Worm (Caenorhabditis elegans) whole organism, late embryonic: ENCODE data around the gene wdfy-3.

ENCODE experiments used
- C38D4.7 ChIP-seq: fragments of 200-800 bp; sonication (Bioruptor generic); optimal IDR thresholded peaks from 2 replicates; lab custom pipeline; 2018; ENCODE audit warnings: mild to moderate bottlenecking, missing genetic modification characterization, moderate library complexity, missing compliant biosample characterization
- ama-1 ChIP-seq: fragments of 150-350 bp; optimal IDR thresholded peaks from 2 replicates; lab custom pipeline; 2014
- ceh-45 ChIP-seq: fragments of 200-800 bp; sonication (Bioruptor generic); IDR thresholded peaks from 2 replicates; pipeline ENCODE4 v1.3.6; 2022; ENCODE audit warnings: missing genetic modification reagents, missing genetic modification characterization, missing compliant biosample characterization
- ceh-9 ChIP-seq: sonication (generic microtip); optimal IDR thresholded peaks from 2 replicates; lab custom pipeline; 2016; ENCODE audit warnings: mild to moderate bottlenecking, missing genetic modification characterization, inconsistent platforms, missing compliant biosample characterization
- elt-2 ChIP-seq: sonication (generic microtip); optimal IDR thresholded peaks from 2 replicates; lab custom pipeline; 2016; ENCODE audit warnings: missing genetic modification reagents, missing genetic modification characterization, missing compliant biosample characterization
- fkh-10 ChIP-seq: fragments of 150-350 bp; optimal IDR thresholded peaks from 2 replicates; lab custom pipeline; 2014; ENCODE audit warnings: missing biosample characterization, missing genetic modification reagents, missing genetic modification characterization
- hlh-13 ChIP-seq: fragments of 200-800 bp; sonication (Bioruptor generic); optimal IDR thresholded peaks from 2 replicates; lab custom pipeline; 2018; ENCODE audit warnings: mild to moderate bottlenecking, missing genetic modification characterization, missing compliant biosample characterization
- hlh-30 ChIP-seq: sonication (generic microtip); optimal IDR thresholded peaks from 2 replicates; lab custom pipeline; 2017; ENCODE audit warnings: antibody characterized with exemption, missing genetic modification characterization, missing compliant biosample characterization; ENCODE audit not compliant: insufficient read depth
- nhr-11 ChIP-seq: fragments of 150-350 bp; optimal IDR thresholded peaks from 2 replicates; lab custom pipeline; 2014; ENCODE audit warnings: missing biosample characterization, missing genetic modification characterization
- pax-1 ChIP-seq: fragments of 150-350 bp; optimal IDR thresholded peaks from 2 replicates; lab custom pipeline; 2014; ENCODE audit warnings: missing biosample characterization, missing genetic modification characterization
- pha-4 ChIP-seq: fragments of 150-350 bp; optimal IDR thresholded peaks from 2 replicates; lab custom pipeline; 2018; ENCODE audit warnings: missing biosample characterization, missing genetic modification reagents, missing genetic modification characterization
- pqm-1 ChIP-seq: sonication (generic microtip); optimal IDR thresholded peaks from 2 replicates; lab custom pipeline; 2016; ENCODE audit warnings: missing genetic modification characterization, missing compliant biosample characterization
- tbx-7 ChIP-seq: sonication (generic microtip); optimal IDR thresholded peaks from 2 replicates; lab custom pipeline; 2016; ENCODE audit warnings: missing genotype, missing genetic modification characterization, missing compliant biosample characterization
- unc-55 ChIP-seq: sonication (generic microtip); optimal IDR thresholded peaks from 2 replicates; lab custom pipeline; 2017; ENCODE audit warnings: missing biosample characterization, missing genetic modification reagents, missing genetic modification characterization

- no peak for TF ChIP-seq elt-2 (tag; lab: Kevin White, UChicago)
- TF ChIP-seq C38D4.7 (GFP tag; lab: Kevin White, UChicago), result no peak
- TF ChIP-seq hlh-30 (tag; lab: Kevin White, UChicago), result no peak
- no peak for TF ChIP-seq ceh-45 (GFP tag; lab: Robert Waterston, UW)
- no peak for TF ChIP-seq fkh-10
- no peak for TF ChIP-seq pqm-1 (tag; lab: Kevin White, UChicago)
- no peak for TF ChIP-seq pax-1
- no peak for TF ChIP-seq ama-1 (lab: Kevin White, UChicago)
- TF ChIP-seq ceh-9 (tag; lab: Kevin White, UChicago), result no peak
- TF ChIP-seq nhr-11, result no peak
- no peak for TF ChIP-seq pha-4 (tag; lab: Kevin White, UChicago)
- TF ChIP-seq hlh-13 (GFP tag; lab: Kevin White, UChicago), result no peak
- TF ChIP-seq unc-55 (GFP tag; lab: Kevin White, UChicago), result no peak
- TF ChIP-seq tbx-7, result no peak
Observed at ce11 chrIV:12684341-12684740, 31.1 kb downstream of the wdfy-3 start, which contains the start of gene prmt-9.
